Fruit fly (Drosophila melanogaster) ovary, adult (tissue): ENCODE measurements around the gene CG13373.
"Not testable (repeated sequence)": the region's sequence is repeated elsewhere in the genome, so short reads cannot be mapped to it uniquely, and the experiment has no call there.

Experiments
- CG17801 ChIP-seq: fragments of 200-800 bp; optimal IDR thresholded peaks from 2 replicates; lab custom pipeline; 2019; ENCODE audit warnings: missing biosample characterization, mild to moderate bottlenecking, missing genetic modification characterization, moderate library complexity; ENCODE audit not compliant: partially characterized antibody

The CG13373 gene

dm6 chrX:478766-479165, 2.0 kb downstream of the CG13373 start, which contains the start of gene CG32817:
TSS of gene CG32817 (plus strand) at chrX:479066.
- TF ChIP-seq CG17801 (GFP tag; lab: Kevin White, UChicago) = no peak

- not testable (repeated sequence) for TF ChIP-seq CG17801 (GFP tag; lab: Kevin White, UChicago)
These were observed 4.9 kb downstream of the CG13373 start, which contains the start of gene CG3176 for dm6 chrX:481642-482041. TSS of gene CG3176 (plus strand) at chrX:481862.

- peak; percentile 41 for TF ChIP-seq CG17801 (GFP tag; lab: Kevin White, UChicago)
These were observed 10.8 kb downstream of the CG13373 start, which contains the start of the genes CG18273 and CG3156 for dm6 chrX:487517-487957. TSS of gene CG18273 (minus strand) at chrX:487581. TSS of gene CG3156 (plus strand) at chrX:487878.

- TF ChIP-seq CG17801 (GFP tag; lab: Kevin White, UChicago) = no peak
These were observed 16.0 kb downstream of the CG13373 start for dm6 chrX:492701-493299.

- TF ChIP-seq CG17801 (GFP tag; lab: Kevin White, UChicago) = peak; percentile 97
These were observed 16.8 kb downstream of the CG13373 start, which contains the start of gene CG17896 for dm6 chrX:493445-494190. TSS of gene CG17896 (minus strand) at chrX:493495.

dm6 chrX:494191-494554, 17.4 kb downstream of the CG13373 start:
- no peak for TF ChIP-seq CG17801 (GFP tag; lab: Kevin White, UChicago)

dm6 chrX:494607-495006, 17.8 kb downstream of the CG13373 start, which contains the start of gene CG17778:
TSS of gene CG17778 (plus strand) at chrX:494614.
- no peak for TF ChIP-seq CG17801 (GFP tag; lab: Kevin White, UChicago)

- TF ChIP-seq CG17801 (GFP tag; lab: Kevin White, UChicago) = peak; percentile 48
These were observed 19.5 kb downstream of the CG13373 start, which contains the start of gene svr for dm6 chrX:496326-496725. TSS of gene svr (plus strand) at chrX:496446.

- no peak for TF ChIP-seq CG17801 (GFP tag; lab: Kevin White, UChicago)
These were observed 20.6 kb downstream of the CG13373 start for dm6 chrX:497425-497824.

dm6 chrX:498434-498833, 21.6 kb downstream of the CG13373 start:
- no peak for TF ChIP-seq CG17801 (GFP tag; lab: Kevin White, UChicago)

dm6 chrX:498924-499588, 22.3 kb downstream of the CG13373 start:
- TF ChIP-seq CG17801 (GFP tag; lab: Kevin White, UChicago) = no peak

dm6 chrX:499589-500041, 22.8 kb downstream of the CG13373 start:
- TF ChIP-seq CG17801 (GFP tag; lab: Kevin White, UChicago) = peak; percentile 80

dm6 chrX:509117-509516, 32.3 kb downstream of the CG13373 start, which contains the start of gene arg:
TSS of gene arg (plus strand) at chrX:509435.
- TF ChIP-seq CG17801 (GFP tag; lab: Kevin White, UChicago) = no peak

- TF ChIP-seq CG17801 (GFP tag; lab: Kevin White, UChicago) = peak; percentile 61
These were observed 33.7 kb downstream of the CG13373 start for dm6 chrX:510528-510927.

- TF ChIP-seq CG17801 (GFP tag; lab: Kevin White, UChicago) = no peak
These were observed 35.7 kb downstream of the CG13373 start for dm6 chrX:512527-512926.
